Worm (Caenorhabditis elegans) whole organism, young adult: ENCODE data around the gene clec-197.

Source experiments
- B0035.1 ChIP-seq: sonication (generic microtip); optimal IDR thresholded peaks from 2 replicates; lab custom pipeline; 2016; ENCODE audit warnings: missing genetic modification characterization, mild to moderate bottlenecking, missing compliant biosample characterization, missing genotype, missing genetic modification reagents
- C06A6.2 ChIP-seq: fragments of 200-800 bp; sonication (Bioruptor generic); conservative IDR thresholded peaks from 2 replicates; pipeline ENCODE4 v1.3.6; 2022; ENCODE audit warnings: missing genetic modification characterization, missing compliant biosample characterization
- F37B4.10 ChIP-seq: fragments of 200-800 bp; sonication (Bioruptor generic); IDR thresholded peaks from 2 replicates; pipeline ENCODE4 v1.3.6; 2022; ENCODE audit warnings: missing genetic modification characterization, missing compliant biosample characterization
- F55B11.4 ChIP-seq: sonication (generic microtip); optimal IDR thresholded peaks from 2 replicates; lab custom pipeline; 2016; ENCODE audit warnings: missing compliant biosample characterization, missing genetic modification characterization, borderline replicate concordance; ENCODE audit not compliant: insufficient read depth
- Y53F4B.3 ChIP-seq: fragments of 200-800 bp; sonication (Bioruptor generic); IDR thresholded peaks from 2 replicates; pipeline ENCODE4 v1.3.6; 2022; ENCODE audit warnings: missing genetic modification reagents, missing genetic modification characterization, missing compliant biosample characterization
- Y53G8AR.9 ChIP-seq: fragments of 200-800 bp; sonication (Bioruptor generic); conservative IDR thresholded peaks from 2 replicates; pipeline ENCODE4 v1.3.6; 2022; ENCODE audit warnings: missing genetic modification reagents, missing genetic modification characterization, missing compliant biosample characterization
- Y56A3A.18 ChIP-seq: fragments of 200-800 bp; sonication (Bioruptor generic); IDR thresholded peaks from 2 replicates; pipeline ENCODE4 v1.3.6; 2022; ENCODE audit warnings: missing genetic modification reagents, missing genetic modification characterization, missing compliant biosample characterization
- Y67H2A.10 ChIP-seq: fragments of 200-800 bp; sonication (Bioruptor generic); conservative IDR thresholded peaks from 2 replicates; pipeline ENCODE4 v1.3.6; 2022; ENCODE audit warnings: missing genetic modification reagents, missing genetic modification characterization, missing compliant biosample characterization
- Y95B8A.8 ChIP-seq: fragments of 200-800 bp; sonication (Bioruptor generic); IDR thresholded peaks from 2 replicates; pipeline ENCODE4 v1.3.6; 2022; ENCODE audit warnings: missing genetic modification reagents, missing genetic modification characterization, missing compliant biosample characterization
- ZK185.1 ChIP-seq: sonication (generic microtip); optimal IDR thresholded peaks from 2 replicates; lab custom pipeline; 2016; ENCODE audit warnings: mild to moderate bottlenecking, missing genetic modification characterization, missing compliant biosample characterization; ENCODE audit not compliant: poor library complexity, severe bottlenecking
- attf-5 ChIP-seq: fragments of 200-800 bp; sonication (Bioruptor generic); optimal IDR thresholded peaks from 2 replicates; lab custom pipeline; 2018; ENCODE audit warnings: mild to moderate bottlenecking, missing genetic modification characterization, missing compliant biosample characterization
- attf-6 ChIP-seq: fragments of 200-800 bp; sonication (Bioruptor generic); IDR thresholded peaks from 2 replicates; pipeline ENCODE4 v1.3.6; 2022; ENCODE audit warnings: missing genetic modification reagents, missing genetic modification characterization, missing compliant biosample characterization
- cebp-1 ChIP-seq, 2 experiments: fragments of 200-800 bp in 1 of 2; sonication (Bioruptor generic) in 1 of 2; sonication (generic microtip) in 1 of 2; IDR thresholded peaks in 1 of 2; optimal IDR thresholded peaks in 1 of 2; 2 replicates each; pipeline versions ENCODE4 v1.3.6 to Lab custom; 2017 to 2022; ENCODE audit warnings: missing compliant biosample characterization in 2 of 2, missing genetic modification characterization in 2 of 2, mild to moderate bottlenecking in 1 of 2, missing genetic modification reagents in 1 of 2, moderate library complexity in 1 of 2
- chd-7 ChIP-seq: sonication (generic microtip); optimal IDR thresholded peaks from 2 replicates; lab custom pipeline; 2016; ENCODE audit warnings: mild to moderate bottlenecking, missing genetic modification characterization, moderate library complexity, missing compliant biosample characterization
- efl-1 ChIP-seq: fragments of 150-350 bp; optimal IDR thresholded peaks from 2 replicates; lab custom pipeline; 2014; ENCODE audit warnings: missing biosample characterization, missing genetic modification reagents, missing genetic modification characterization
- gei-17 ChIP-seq: fragments of 200-800 bp; sonication (Bioruptor generic); optimal IDR thresholded peaks from 2 replicates; lab custom pipeline; 2018; ENCODE audit warnings: mild to moderate bottlenecking, missing genetic modification characterization, missing compliant biosample characterization
- hmg-1.2 ChIP-seq: fragments of 200-800 bp; sonication (Bioruptor generic); IDR thresholded peaks from 2 replicates; pipeline ENCODE4 v1.3.6; 2022; ENCODE audit warnings: missing genetic modification reagents, missing genetic modification characterization, missing compliant biosample characterization
- hmg-20 ChIP-seq: fragments of 200-800 bp; sonication (Bioruptor generic); IDR thresholded peaks from 2 replicates; pipeline ENCODE4 v1.3.6; 2022; ENCODE audit warnings: missing genetic modification reagents, missing genetic modification characterization, missing compliant biosample characterization
- let-526 ChIP-seq: fragments of 200-800 bp; sonication (Bioruptor generic); IDR thresholded peaks from 2 replicates; pipeline ENCODE4 v1.3.6; 2022; ENCODE audit warnings: missing genetic modification reagents, missing genetic modification characterization, missing compliant biosample characterization
- let-607 ChIP-seq, 2 experiments: fragments of 200-800 bp in 1 of 2; sonication (Bioruptor generic) in 1 of 2; sonication (generic microtip) in 1 of 2; optimal IDR thresholded peaks; 2 replicates each; lab custom pipeline; 2016 to 2018; ENCODE audit warnings: mild to moderate bottlenecking in 2 of 2, missing compliant biosample characterization in 2 of 2, missing genetic modification characterization in 2 of 2, moderate library complexity in 2 of 2, missing genotype in 1 of 2
- lin-26 ChIP-seq: fragments of 200-800 bp; sonication (Bioruptor generic); IDR thresholded peaks from 2 replicates; pipeline ENCODE4 v1.3.6; 2022; ENCODE audit warnings: missing genetic modification reagents, missing genetic modification characterization, missing compliant biosample characterization
- lin-35 ChIP-seq, 3 experiments: fragments of 150-350 bp in 2 of 3; sonication (generic microtip) in 1 of 3; optimal IDR thresholded peaks; 2 replicates each; lab custom pipeline; 2014 to 2018; ENCODE audit warnings: missing biosample characterization in 3 of 3, missing genetic modification characterization in 3 of 3, missing genetic modification reagents in 3 of 3
- lin-54 ChIP-seq: fragments of 200-800 bp; sonication (Bioruptor generic); optimal IDR thresholded peaks from 2 replicates; lab custom pipeline; 2018; ENCODE audit warnings: mild to moderate bottlenecking, missing genetic modification characterization, missing compliant biosample characterization
- madf-3 ChIP-seq: fragments of 200-800 bp; sonication (Bioruptor generic); IDR thresholded peaks from 2 replicates; pipeline ENCODE4 v1.3.6; 2022; ENCODE audit warnings: missing genetic modification reagents, missing genetic modification characterization, missing compliant biosample characterization
- madf-8 ChIP-seq: fragments of 200-800 bp; sonication (Bioruptor generic); conservative IDR thresholded peaks from 2 replicates; pipeline ENCODE4 v1.3.6; 2022; ENCODE audit warnings: missing genetic modification reagents, missing genetic modification characterization, missing compliant biosample characterization
- mcd-1 ChIP-seq: fragments of 200-800 bp; sonication (Bioruptor generic); IDR thresholded peaks from 2 replicates; pipeline ENCODE4 v1.3.6; 2022; ENCODE audit warnings: missing genetic modification reagents, missing genetic modification characterization, missing compliant biosample characterization
- mel-28 ChIP-seq: sonication (generic microtip); optimal IDR thresholded peaks from 2 replicates; lab custom pipeline; 2016; ENCODE audit warnings: borderline replicate concordance, mild to moderate bottlenecking, missing genetic modification characterization, missing compliant biosample characterization
- nfya-2 ChIP-seq: fragments of 200-800 bp; sonication (Bioruptor generic); IDR thresholded peaks from 2 replicates; pipeline ENCODE4 v1.3.6; 2022; ENCODE audit warnings: missing genetic modification reagents, missing genetic modification characterization, missing compliant biosample characterization
- nhr-80 ChIP-seq: sonication (generic microtip); optimal IDR thresholded peaks from 2 replicates; lab custom pipeline; 2016; ENCODE audit warnings: missing genetic modification characterization, missing compliant biosample characterization
- rcor-1 ChIP-seq: fragments of 200-800 bp; sonication (Bioruptor generic); IDR thresholded peaks from 2 replicates; pipeline ENCODE4 v1.3.6; 2022; ENCODE audit warnings: missing genetic modification reagents, missing genetic modification characterization, missing compliant biosample characterization
- snpc-1.1 ChIP-seq: sonication (generic microtip); optimal IDR thresholded peaks from 2 replicates; lab custom pipeline; 2017; ENCODE audit warnings: missing genetic modification characterization, mild to moderate bottlenecking, missing compliant biosample characterization, antibody characterized with exemption, moderate library complexity, missing genotype, missing genetic modification reagents; ENCODE audit not compliant: insufficient read depth
- snpc-4 ChIP-seq, 5 experiments: fragments of 150-350 bp in 1 of 5; sonication (generic microtip) in 4 of 5; optimal IDR thresholded peaks; 2 replicates each; lab custom pipeline; 2014 to 2018; ENCODE audit warnings: missing genetic modification characterization in 5 of 5, missing biosample characterization in 3 of 5, antibody characterized with exemption in 2 of 5, mild to moderate bottlenecking in 2 of 5, missing compliant biosample characterization in 2 of 5, missing genotype in 2 of 5, moderate library complexity in 2 of 5, missing genetic modification reagents in 1 of 5
- sptf-2 ChIP-seq: fragments of 200-800 bp; sonication (Bioruptor generic); optimal IDR thresholded peaks from 2 replicates; lab custom pipeline; 2018; ENCODE audit warnings: mild to moderate bottlenecking, missing genetic modification characterization, missing compliant biosample characterization
- xnd-1 ChIP-seq: sonication (generic microtip); optimal IDR thresholded peaks from 2 replicates; lab custom pipeline; 2016; ENCODE audit warnings: missing genotype, missing genetic modification reagents, missing genetic modification characterization, missing compliant biosample characterization
- ztf-22 ChIP-seq: fragments of 200-800 bp; sonication (Bioruptor generic); optimal IDR thresholded peaks from 2 replicates; lab custom pipeline; 2018; ENCODE audit warnings: mild to moderate bottlenecking, missing genetic modification characterization, moderate library complexity, missing compliant biosample characterization

clec-197 gene

DNA sequence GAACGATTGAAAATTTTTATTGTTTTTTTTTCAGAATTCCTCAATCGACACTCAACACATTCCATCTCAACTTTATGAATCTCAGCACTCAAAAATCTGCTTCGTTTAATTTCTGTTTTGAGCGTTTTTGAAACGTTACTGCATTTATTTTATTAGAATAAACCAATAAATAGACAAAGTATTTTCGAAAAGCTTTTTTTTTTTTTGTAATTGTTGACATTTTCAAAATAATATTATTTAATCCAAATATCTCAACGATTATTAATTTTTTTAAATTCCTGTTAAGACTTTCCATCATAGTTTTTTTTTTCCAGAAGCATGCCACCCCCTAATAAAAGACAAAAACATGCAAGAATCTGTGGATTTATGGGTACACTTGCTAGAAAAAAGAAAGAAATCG is 14.2 kb downstream of the clec-197 start, which contains the start of gene C49C3.7:
Gene C49C3.7 (plus strand): TSS at position 301 of the 400 bp plus-strand sequence.
- TF ChIP-seq rcor-1 (GFP tag; lab: Robert Waterston, UW) (no peak), snpc-4 (GFP tag; optimal IDR thresholded peaks at IDR 0.05; lab: Kevin White, UChicago) (no peak), snpc-4 (tag; optimal IDR thresholded peaks at IDR 0.05; lab: Kevin White, UChicago) (peak in 1 of 4 experiments; percentile 50)

ce11 chrIV:17331100-17331577 is 15.4 kb downstream of the clec-197 start, which contains the start of gene C49C3.6:
Gene C49C3.6 (plus strand): TSS chrIV:17331527.
- TF ChIP-seq lin-35 (GFP tag; optimal IDR thresholded peaks at IDR 0.05; lab: Kevin White, UChicago) (no peak), gei-17 (GFP tag; lab: Kevin White, UChicago) (no peak), attf-6 (GFP tag; lab: Robert Waterston, UW) (no peak), F55B11.4 (tag; lab: Kevin White, UChicago) (no peak), hmg-20 (no peak), hmg-1.2 (GFP tag; lab: Robert Waterston, UW) (peak; percentile 95), Y67H2A.10 (GFP tag; lab: Robert Waterston, UW) (no peak), sptf-2 (GFP tag; lab: Kevin White, UChicago) (no peak), lin-26 (GFP tag; lab: Robert Waterston, UW) (no peak), snpc-4 (GFP tag; optimal IDR thresholded peaks at IDR 0.05; lab: Kevin White, UChicago) (peak; percentile 51), snpc-4 (tag; optimal IDR thresholded peaks at IDR 0.05; lab: Kevin White, UChicago) (peak in 2 of 4 experiments; percentile 27 to 67), chd-7 (tag; lab: Kevin White, UChicago) (no peak), F37B4.10 (GFP tag; lab: Robert Waterston, UW) (no peak), B0035.1 (tag; lab: Kevin White, UChicago) (no peak), Y53G8AR.9 (GFP tag; lab: Robert Waterston, UW) (no peak), mcd-1 (GFP tag; lab: Robert Waterston, UW) (peak; percentile 70), madf-8 (GFP tag; lab: Robert Waterston, UW) (no peak), mel-28 (no peak), let-526 (GFP tag; lab: Robert Waterston, UW) (no peak)

- TF ChIP-seq Y95B8A.8 = no peak
- TF ChIP-seq hmg-1.2 (GFP tag; lab: Robert Waterston, UW) = peak; percentile 53; the same call in 1 of the 2 replicates
Measured at ce11 chrIV:17328834-17329233, 17.7 kb downstream of the clec-197 start, which contains the start of gene ceh-88. Gene ceh-88 (plus strand): TSS chrIV:17329188.

DNA sequence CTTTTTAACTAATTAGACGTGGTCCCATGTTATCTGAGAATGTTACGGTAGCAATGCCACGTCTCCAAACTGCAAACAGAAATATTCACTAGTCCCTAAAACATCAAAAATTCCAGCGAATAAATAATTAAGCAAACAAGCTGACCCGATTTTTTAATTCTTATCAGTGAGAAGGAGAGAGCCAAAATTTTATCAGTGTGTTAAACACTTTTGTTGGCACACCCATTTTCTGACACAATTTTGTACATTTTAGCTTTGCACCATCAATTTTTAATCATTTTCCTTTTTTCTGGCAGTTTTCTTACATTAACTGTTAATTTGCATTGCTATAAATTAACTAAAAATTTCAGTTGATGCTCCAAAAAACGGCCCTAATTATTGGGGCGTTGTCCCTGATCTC is 26.1 kb downstream of the clec-197 start, which contains the start of gene C49C3.4:
Gene C49C3.4 (plus strand): TSS at position 351 of the 400 bp plus-strand sequence.
- TF ChIP-seq Y56A3A.18 (GFP tag; lab: Robert Waterston, UW) = no peak
- peak; percentile 56 for TF ChIP-seq nhr-80

ce11 chrIV:17316398-17316797 is 30.1 kb downstream of the clec-197 start, which contains the start of gene C49C3.20:
Gene C49C3.20 (minus strand): TSS chrIV:17316498.
- TF ChIP-seq xnd-1 (tag; lab: Kevin White, UChicago) = no peak
- no peak for TF ChIP-seq attf-5 (GFP tag; lab: Kevin White, UChicago)
- no peak for TF ChIP-seq ztf-22
- no peak for TF ChIP-seq lin-54 (GFP tag; lab: Kevin White, UChicago)
- no peak for TF ChIP-seq madf-3 (GFP tag; lab: Robert Waterston, UW)
- no peak for TF ChIP-seq snpc-1.1 (tag; lab: Kevin White, UChicago)
- no peak for TF ChIP-seq let-607 (tag; optimal IDR thresholded peaks at IDR 0.05; lab: Kevin White, UChicago)
- TF ChIP-seq ZK185.1 = no peak
- no peak for TF ChIP-seq nfya-2 (GFP tag; lab: Robert Waterston, UW)
- no peak for TF ChIP-seq cebp-1 (GFP tag; IDR thresholded peaks at IDR 0.05; lab: Robert Waterston, UW)
- no peak for TF ChIP-seq cebp-1 (tag; optimal IDR thresholded peaks at IDR 0.05; lab: Kevin White, UChicago)
- no peak for TF ChIP-seq efl-1
- no peak for TF ChIP-seq hmg-1.2 (GFP tag; lab: Robert Waterston, UW)
- no peak for TF ChIP-seq Y53F4B.3 (GFP tag; lab: Robert Waterston, UW)
- TF ChIP-seq C06A6.2 (GFP tag; lab: Robert Waterston, UW) = no peak
